Worm (Caenorhabditis elegans) whole organism, L4/young adult: Measurements from ENCODE around the gene F49H12.2.

Experiments
- W03F9.2 ChIP-seq: fragments of 150-350 bp; optimal IDR thresholded peaks from 2 replicates; lab custom pipeline; 2014; ENCODE audit warnings: missing biosample characterization, missing genetic modification characterization
- dao-5 ChIP-seq: sonication (generic microtip); optimal IDR thresholded peaks from 2 replicates; lab custom pipeline; 2016; ENCODE audit warnings: missing genotype, missing genetic modification characterization, moderate library complexity, missing compliant biosample characterization

- TF ChIP-seq W03F9.2 (no peak), dao-5 (tag; lab: Kevin White, UChicago) (no peak)
Measured at ce11 chrX:2118162-2118561, 33.1 kb downstream of the F49H12.2 start, which contains the start of gene swip-10.
